Fruit fly (Drosophila melanogaster): ENCODE data around the gene CG7523.
A peak's percentile ranks its signal among the peaks of the same experiment; 100 is the strongest.

The CG7523 gene

DNA sequence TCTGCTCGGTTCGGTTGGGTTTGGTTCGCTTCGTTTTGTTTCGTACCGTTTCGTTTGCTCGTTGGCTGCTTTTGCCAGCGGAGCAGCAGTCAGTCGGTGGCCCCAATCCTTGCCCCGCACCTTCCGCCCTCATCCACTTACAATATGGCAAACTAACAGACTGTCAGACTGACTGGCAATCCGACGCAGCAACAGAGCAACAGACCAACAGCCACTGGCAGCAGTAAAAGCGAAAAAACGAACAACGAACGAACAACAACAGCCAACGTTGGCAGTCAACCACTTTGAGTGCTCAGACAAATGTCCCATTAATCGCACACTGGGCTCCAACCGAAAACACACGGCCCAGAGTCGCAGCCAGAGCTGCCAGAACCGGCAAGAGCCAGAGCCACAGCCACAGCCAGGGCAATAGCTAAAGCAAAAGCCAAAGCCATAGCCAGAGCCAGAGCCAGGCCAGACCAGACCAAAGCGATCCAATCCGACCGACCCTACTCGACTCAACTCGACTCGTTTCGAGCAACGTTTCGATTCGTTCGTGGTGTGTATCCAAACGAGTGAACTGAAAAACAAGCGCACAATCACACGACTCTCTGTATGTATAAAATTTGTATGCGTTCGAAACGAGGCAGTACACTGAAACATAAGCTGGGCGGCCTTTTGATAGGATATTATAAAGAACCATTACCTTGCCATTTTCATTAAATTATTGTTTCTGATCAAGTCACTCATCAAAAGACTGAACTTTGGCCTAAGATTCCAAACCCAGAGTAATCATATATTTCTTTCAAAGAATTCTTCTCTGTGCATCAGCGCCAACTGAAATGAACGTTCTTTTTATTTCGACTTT lies 33.2 kb upstream of the CG7523 start (continued):
- TF ChIP-seq Gug (GFP tag; IDR thresholded peaks at IDR 0.05) (peak; percentile 99), Deaf1 (tag; optimal IDR thresholded peaks at IDR 0.05) (peak; percentile 95), bowl (GFP tag; IDR thresholded peaks at IDR 0.05) (peak; percentile 97), sens (GFP tag) (peak; percentile 100), B-H2 (GFP tag; optimal IDR thresholded peaks at IDR 0.05) (peak; percentile 66), CG13894 (tag; optimal IDR thresholded peaks at IDR 0.05) (peak; percentile 83), CG10979 (tag; optimal IDR thresholded peaks at IDR 0.05) (peak; percentile 99), insv (GFP tag; optimal IDR thresholded peaks at IDR 0.05) (peak; percentile 68 to 72), lola (GFP tag; optimal IDR thresholded peaks at IDR 0.05) (peak in 1 of 3 experiments; percentile 97), Sox102F (GFP tag; optimal IDR thresholded peaks at IDR 0.05) (peak; percentile 99), HLHmδ (GFP tag; optimal IDR thresholded peaks at IDR 0.05) (no peak), Neu2 (GFP tag; optimal IDR thresholded peaks at IDR 0.05; ENCODE audit: borderline replicate concordance) (peak; percentile 90), org-1 (GFP tag; optimal IDR thresholded peaks at IDR 0.05) (peak; percentile 99), vvl (GFP tag; IDR thresholded peaks at IDR 0.05) (peak; percentile 99), CoRest (tag; optimal IDR thresholded peaks at IDR 0.05) (peak; percentile 99), ash1 (GFP tag; optimal IDR thresholded peaks at IDR 0.05) (peak; percentile 80), gfzf (GFP tag; optimal IDR thresholded peaks at IDR 0.05) (peak; percentile 33), az2 (GFP tag; optimal IDR thresholded peaks at IDR 0.05) (peak; percentile 99), Dek (tag; optimal IDR thresholded peaks at IDR 0.05) (peak; percentile 98), CG8359 (GFP tag; optimal IDR thresholded peaks at IDR 0.05; ENCODE audit: borderline replicate concordance) (peak; percentile 94), ham (GFP tag; IDR thresholded peaks at IDR 0.05) (peak; percentile 96), nom (GFP tag; optimal IDR thresholded peaks at IDR 0.05) (peak; percentile 99), ap (GFP tag; IDR thresholded peaks at IDR 0.05) (peak; percentile 99), sisA (GFP tag; IDR thresholded peaks at IDR 0.05) (peak; percentile 99), CG17829 (tag; optimal IDR thresholded peaks at IDR 0.05) (peak; percentile 99), CG7987 (GFP tag; optimal IDR thresholded peaks at IDR 0.05) (peak; percentile 94), Abd-B (GFP tag; optimal IDR thresholded peaks at IDR 0.05) (peak; percentile 99), Taf1 (GFP tag; IDR thresholded peaks at IDR 0.05) (peak; percentile 98), Fer2 (tag; optimal IDR thresholded peaks at IDR 0.05) (peak; percentile 87), CG6254 (GFP tag; optimal IDR thresholded peaks at IDR 0.05) (peak; percentile 98), tap (tag; optimal IDR thresholded peaks at IDR 0.05) (peak; percentile 98), NC2β (GFP tag; optimal IDR thresholded peaks at IDR 0.05) (peak; percentile 99), CG4360 (GFP tag; IDR thresholded peaks at IDR 0.05) (peak; percentile 90), fd64A (GFP tag; optimal IDR thresholded peaks at IDR 0.05) (peak; percentile 97), CG17612 (GFP tag; IDR thresholded peaks at IDR 0.05) (peak; percentile 98), jumu (GFP tag; optimal IDR thresholded peaks at IDR 0.05) (peak; percentile 99), H15 (GFP tag; IDR thresholded peaks at IDR 0.05) (peak; percentile 99), toy (GFP tag; IDR thresholded peaks at IDR 0.05) (peak; percentile 96), wek (GFP tag; optimal IDR thresholded peaks at IDR 0.05) (peak; percentile 92), BtbVII (GFP tag; optimal IDR thresholded peaks at IDR 0.05) (peak; percentile 99), CG13287 (GFP tag; IDR thresholded peaks at IDR 0.05; ENCODE audit: partially characterized antibody) (peak; percentile 39; the same call in 1 of the 2 replicates), Sry-β (GFP tag; optimal IDR thresholded peaks at IDR 0.05) (peak; percentile 72), CG34422 (GFP tag; IDR thresholded peaks at IDR 0.05) (peak; percentile 99), CG31365 (tag; optimal IDR thresholded peaks at IDR 0.05) (peak; percentile 92), Xbp1 (GFP tag; optimal IDR thresholded peaks at IDR 0.05) (peak; percentile 99), mam (GFP tag; optimal IDR thresholded peaks at IDR 0.05) (peak; percentile 99), CTCF (GFP tag; optimal IDR thresholded peaks at IDR 0.05) (peak; percentile 78), Hand (GFP tag; optimal IDR thresholded peaks at IDR 0.05) (peak; percentile 97)
